Fruit fly (Drosophila melanogaster): ENCODE measurements around the gene D2hgdh.
A peak's percentile ranks its signal among the peaks of the same experiment; 100 is the strongest.

The D2hgdh gene

dm6 chrX:2140487-2140886 lies 802 bp upstream of the D2hgdh start (continued):
- TF ChIP-seq phol (tag; optimal IDR thresholded peaks at IDR 0.05) (peak; percentile 24), CG32532 (GFP tag; IDR thresholded peaks at IDR 0.05) (no peak; the same call in 1 of the 2 replicates), Lhr (GFP tag; optimal IDR thresholded peaks at IDR 0.05) (no peak), CG9797 (GFP tag; optimal IDR thresholded peaks at IDR 0.05) (no peak), CG32767 (GFP tag; IDR thresholded peaks at IDR 0.05) (peak; percentile 29; the same call in 1 of the 2 replicates), CG4282 (GFP tag; optimal IDR thresholded peaks at IDR 0.05) (no peak), Eip74EF (GFP tag; optimal IDR thresholded peaks at IDR 0.05) (no peak), Hey (tag; optimal IDR thresholded peaks at IDR 0.05) (no peak), lmd (GFP tag; IDR thresholded peaks at IDR 0.05) (no peak), so (GFP tag; IDR thresholded peaks at IDR 0.05) (no peak), nerfin-1 (tag; optimal IDR thresholded peaks at IDR 0.05) (peak; percentile 29), Med (GFP tag) (peak; percentile 77), CG15696 (tag; optimal IDR thresholded peaks at IDR 0.05) (no peak), Adf1 (GFP tag; IDR thresholded peaks at IDR 0.05) (peak; percentile 61), Atf3 (GFP tag; optimal IDR thresholded peaks at IDR 0.05) (no peak), maf-S (GFP tag; optimal IDR thresholded peaks at IDR 0.05) (no peak), CG12299 (tag; optimal IDR thresholded peaks at IDR 0.05) (no peak), cad (GFP tag; optimal IDR thresholded peaks at IDR 0.05) (peak; percentile 60), CG17359 (tag; optimal IDR thresholded peaks at IDR 0.05) (no peak), az2 (GFP tag; optimal IDR thresholded peaks at IDR 0.05) (no peak), CG8388 (GFP tag; optimal IDR thresholded peaks at IDR 0.05) (peak; percentile 7), CG7786 (GFP tag; optimal IDR thresholded peaks at IDR 0.05) (no peak), Nf-YB (GFP tag; optimal IDR thresholded peaks at IDR 0.05) (peak; percentile 98), CG15269 (tag; optimal IDR thresholded peaks at IDR 0.05) (no peak), nom (GFP tag; optimal IDR thresholded peaks at IDR 0.05) (no peak), CG9437 (GFP tag; optimal IDR thresholded peaks at IDR 0.05) (no peak), Dll (GFP tag; IDR thresholded peaks at IDR 0.05; ENCODE audit: partially characterized antibody) (no peak), CG6765 (GFP tag; optimal IDR thresholded peaks at IDR 0.05) (no peak), Hmx (GFP tag; optimal IDR thresholded peaks at IDR 0.05) (no peak), kah (GFP tag; optimal IDR thresholded peaks at IDR 0.05) (no peak), CG7987 (GFP tag; optimal IDR thresholded peaks at IDR 0.05) (no peak), CG32772 (GFP tag; IDR thresholded peaks at IDR 0.05) (no peak), Side (GFP tag; optimal IDR thresholded peaks at IDR 0.05) (no peak), ems (GFP tag; optimal IDR thresholded peaks at IDR 0.05) (no peak), Nf-YC (tag; optimal IDR thresholded peaks at IDR 0.05) (peak; percentile 98), ranshi (GFP tag; IDR thresholded peaks at IDR 0.05) (no peak), CG7357 (GFP tag; IDR thresholded peaks at IDR 0.05) (no peak), Doc3 (GFP tag; IDR thresholded peaks at IDR 0.05; ENCODE audit: partially characterized antibody) (no peak), ase (GFP tag; IDR thresholded peaks at IDR 0.05) (no peak), CoRest (tag; optimal IDR thresholded peaks at IDR 0.05) (peak; percentile 21), cato (GFP tag; optimal IDR thresholded peaks at IDR 0.05; ENCODE audit: borderline replicate concordance) (no peak), Abd-B (GFP tag; optimal IDR thresholded peaks at IDR 0.05) (peak; percentile 9), CG10543 (GFP tag; optimal IDR thresholded peaks at IDR 0.05) (peak; percentile 26), pfk (GFP tag; optimal IDR thresholded peaks at IDR 0.05) (peak; percentile 58), Sox100B (GFP tag; optimal IDR thresholded peaks at IDR 0.05) (no peak), Lim3 (GFP tag; IDR thresholded peaks at IDR 0.05) (no peak), CG2875 (GFP tag; optimal IDR thresholded peaks at IDR 0.05) (no peak), NC2β (GFP tag; optimal IDR thresholded peaks at IDR 0.05) (no peak), ken (GFP tag; IDR thresholded peaks at IDR 0.05) (no peak), ato (GFP tag; IDR thresholded peaks at IDR 0.05; ENCODE audit: partially characterized antibody) (no peak), ftz-f1 (GFP tag; optimal IDR thresholded peaks at IDR 0.05) (no peak)
